Worm (Caenorhabditis elegans): Measurements from ENCODE around the gene srsx-33.

DNA sequence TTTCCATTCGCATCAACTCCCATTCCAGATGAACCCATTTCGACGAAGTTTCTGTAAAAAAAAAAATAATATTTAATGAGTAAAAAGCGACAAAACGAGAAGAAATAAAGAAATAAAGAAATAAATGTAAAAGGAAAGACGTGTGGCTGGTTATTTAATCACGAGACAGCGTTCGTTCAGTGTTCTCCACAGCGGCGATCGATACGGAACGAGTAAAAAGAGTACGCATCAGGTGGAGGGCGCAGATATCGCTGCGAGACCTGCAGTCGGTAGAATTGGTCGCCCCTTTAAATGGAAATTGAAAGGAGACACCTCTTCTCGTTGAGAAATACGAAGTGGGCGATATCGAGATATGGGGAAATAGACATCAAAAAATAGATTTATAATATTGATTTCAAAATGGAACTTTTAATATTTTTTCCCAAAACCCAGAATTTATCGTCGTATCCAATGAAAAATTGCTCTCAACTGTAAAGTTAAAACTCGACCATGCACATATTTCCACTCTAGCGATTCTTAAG lies 23.6 kb downstream of the srsx-33 start, which contains the start of gene pqn-70:
- TF ChIP-seq hmg-11 (tag; optimal IDR thresholded peaks at IDR 0.05) (peak; percentile 91), snpc-4 (tag; optimal IDR thresholded peaks at IDR 0.05) (peak; percentile 87), ZK546.5 (tag; optimal IDR thresholded peaks at IDR 0.05) (no peak), skn-1 (tag; optimal IDR thresholded peaks at IDR 0.05) (peak; percentile 51), ceh-16 (tag; optimal IDR thresholded peaks at IDR 0.05) (no peak), nhr-77 (tag; optimal IDR thresholded peaks at IDR 0.05) (no peak), nfya-1 (tag; optimal IDR thresholded peaks at IDR 0.05; ENCODE audit: insufficient read depth) (peak; percentile 93), pqm-1 (tag; optimal IDR thresholded peaks at IDR 0.05) (peak; percentile 51), fkh-2 (tag; optimal IDR thresholded peaks at IDR 0.05) (no peak), elt-2 (tag; optimal IDR thresholded peaks at IDR 0.05) (peak; percentile 67), jun-1 (tag; optimal IDR thresholded peaks at IDR 0.05) (peak; percentile 66)

Data from whole organism, L3 larva.